Worm (Caenorhabditis elegans) whole organism, mixed stage, embryonic: ENCODE data around the gene sru-6.

Experiments used
- elt-3 ChIP-seq: fragments of 150-350 bp; optimal IDR thresholded peaks from 2 replicates; lab custom pipeline; 2014; ENCODE audit warnings: missing biosample characterization, missing genetic modification characterization
- hlh-1 ChIP-seq: fragments of 150-350 bp; optimal IDR thresholded peaks from 2 replicates; lab custom pipeline; 2014; ENCODE audit warnings: missing biosample characterization, missing genetic modification reagents, missing genetic modification characterization
- nhr-12 ChIP-seq: fragments of 150-350 bp; optimal IDR thresholded peaks from 2 replicates; lab custom pipeline; 2014; ENCODE audit warnings: missing biosample characterization, missing genetic modification characterization
- nhr-2 ChIP-seq: fragments of 150-350 bp; optimal IDR thresholded peaks from 2 replicates; lab custom pipeline; 2014; ENCODE audit warnings: missing biosample characterization, missing genetic modification characterization
- nhr-237 ChIP-seq: fragments of 150-350 bp; optimal IDR thresholded peaks from 2 replicates; lab custom pipeline; 2014; ENCODE audit warnings: missing biosample characterization, missing genetic modification characterization
- nhr-76 ChIP-seq: sonication (generic microtip); optimal IDR thresholded peaks from 2 replicates; lab custom pipeline; 2017; ENCODE audit warnings: missing biosample characterization, missing genetic modification characterization
- ztf-11 ChIP-seq: fragments of 150-350 bp; optimal IDR thresholded peaks from 2 replicates; lab custom pipeline; 2014; ENCODE audit warnings: missing biosample characterization, missing genetic modification characterization

DNA sequence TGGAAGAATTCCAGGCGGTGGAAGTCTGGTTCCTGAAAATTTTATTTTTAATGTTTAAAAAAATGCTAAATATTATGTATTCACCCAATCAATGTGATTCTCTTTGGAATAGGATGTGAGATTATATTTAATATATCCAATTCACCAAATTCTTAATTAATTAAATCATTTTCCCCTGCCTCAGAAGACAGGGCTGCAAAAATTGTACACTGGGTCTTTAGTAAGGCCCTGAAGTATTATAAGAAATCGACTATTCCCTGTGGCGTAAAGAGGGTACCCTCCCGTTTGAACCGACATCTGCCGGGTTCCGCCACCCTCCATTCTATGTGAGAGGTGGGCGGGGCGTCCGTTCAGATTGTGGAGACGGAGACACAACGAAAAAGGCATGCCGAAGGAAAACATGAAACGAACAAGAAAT, 20.8 kb downstream of the sru-6 start:
- TF ChIP-seq nhr-12 (no peak), ztf-11 (tag; lab: Kevin White, UChicago) (no peak), nhr-76 (tag; lab: Kevin White, UChicago) (no peak), elt-3 (tag; lab: Kevin White, UChicago) (peak; percentile 33), nhr-2 (peak; percentile 21), hlh-1 (tag; lab: Kevin White, UChicago) (no peak), nhr-237 (tag; lab: Kevin White, UChicago) (peak; percentile 18)
